Fruit fly (Drosophila melanogaster) whole organism, embryonic: Measurements from ENCODE around the gene CG43094.

ENCODE experiments used
- Asciz ChIP-seq: fragments of 200-800 bp; sonication (Bioruptor generic); optimal IDR thresholded peaks from 2 replicates; lab custom pipeline; 2017; ENCODE audit warnings: missing biosample characterization, mild to moderate bottlenecking, missing genetic modification characterization, missing genetic modification reagents
- CG17186 ChIP-seq: fragments of 200-800 bp; sonication (Bioruptor generic); optimal IDR thresholded peaks from 3 replicates; lab custom pipeline; 2017; ENCODE audit warnings: missing biosample characterization, missing genetic modification reagents, missing genetic modification characterization
- Dad ChIP-seq: fragments of 200-800 bp; sonication (Bioruptor generic); optimal IDR thresholded peaks from 3 replicates; lab custom pipeline; 2016; ENCODE audit warnings: missing biosample characterization, missing genetic modification characterization
- Sin3A ChIP-seq: fragments of >200 bp; optimal IDR thresholded peaks from 2 replicates; lab custom pipeline; 2018
- pita ChIP-seq: fragments of 200-800 bp; sonication (Bioruptor generic); optimal IDR thresholded peaks from 2 replicates; lab custom pipeline; 2017; ENCODE audit warnings: missing biosample characterization, mild to moderate bottlenecking, missing genetic modification characterization
- sens-2 ChIP-seq: fragments of 200-800 bp; sonication (Bioruptor generic); IDR thresholded peaks from 2 replicates; pipeline ENCODE4 v1.3.6; 2022; ENCODE audit warnings: missing biosample characterization, missing genetic modification characterization
- trem ChIP-seq: fragments of 200-800 bp; optimal IDR thresholded peaks from 3 replicates; lab custom pipeline; 2019; ENCODE audit warnings: missing biosample characterization, mild to moderate bottlenecking, missing genetic modification characterization, moderate library complexity

DNA sequence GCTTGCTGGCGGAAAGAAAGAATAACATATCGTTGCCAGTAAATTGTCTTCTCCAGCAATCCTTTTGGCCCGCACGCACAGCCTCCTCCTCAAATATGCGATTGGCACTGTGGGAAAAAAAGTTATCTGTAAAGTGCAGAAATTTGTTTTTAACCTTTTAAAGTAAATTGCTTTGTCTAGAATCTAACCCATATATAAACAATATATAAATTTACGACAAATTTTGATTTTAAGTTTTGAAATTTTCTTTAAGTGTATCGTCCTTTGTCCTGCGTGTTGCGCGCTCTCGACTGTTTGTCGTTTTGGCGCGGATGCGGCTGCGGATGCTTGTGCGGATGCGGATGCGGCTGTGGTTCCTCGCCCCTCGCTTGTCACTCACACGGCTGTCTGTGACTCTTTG, 36.3 kb upstream of the CG43094 start:
- TF ChIP-seq Asciz (GFP tag; lab: Kevin White, UChicago) (no peak), trem (tag; lab: Kevin White, UChicago) (no peak), Sin3A (lab: Kevin White, UChicago) (no peak), CG17186 (no peak), pita (GFP tag; lab: Kevin White, UChicago) (no peak), sens-2 (no peak), Dad (GFP tag; lab: Kevin White, UChicago) (no peak)
